Worm (Caenorhabditis elegans): ENCODE measurements around the gene Y38H8A.12.

DNA sequence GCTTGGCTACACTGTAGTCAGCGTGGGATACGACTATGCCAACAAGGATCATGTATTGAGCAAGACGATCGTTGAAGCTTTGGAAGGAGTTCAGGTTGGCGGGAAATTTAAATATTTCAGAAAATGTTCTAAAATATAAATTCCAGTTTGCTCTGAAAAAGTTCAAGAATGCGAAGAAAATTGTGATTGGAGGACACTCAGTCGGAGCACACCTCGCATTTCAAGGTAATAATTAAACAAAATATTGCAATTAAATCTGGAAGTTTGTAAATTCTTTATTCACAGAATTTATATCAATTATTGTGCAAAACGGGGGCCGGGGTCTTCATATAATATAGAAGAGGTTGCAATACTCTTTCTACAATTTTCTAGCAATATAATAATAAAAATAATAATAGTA, 49.3 kb upstream of the Y38H8A.12 start:
- TF ChIP-seq hnd-1 (tag; optimal IDR thresholded peaks at IDR 0.05) (no peak), ama-1 (optimal IDR thresholded peaks at IDR 0.05) (no peak)

Measured in whole organism, early embryonic.